Worm (Caenorhabditis elegans): ENCODE results near the gene str-116.

- no peak for TF ChIP-seq elt-1 (tag; optimal IDR thresholded peaks at IDR 0.05; ENCODE audit: borderline replicate concordance, insufficient read depth)
- TF ChIP-seq nhr-28 (tag; optimal IDR thresholded peaks at IDR 0.05) = no peak
- no peak for TF ChIP-seq flh-1 (GFP tag; optimal IDR thresholded peaks at IDR 0.05)
- no peak for TF ChIP-seq snpc-4 (tag; optimal IDR thresholded peaks at IDR 0.05)
- peak; percentile 5 for TF ChIP-seq nhr-237 (tag; optimal IDR thresholded peaks at IDR 0.05)
- no peak for TF ChIP-seq blmp-1 (tag; optimal IDR thresholded peaks at IDR 0.05)
- TF ChIP-seq unc-120 (tag; optimal IDR thresholded peaks at IDR 0.05; ENCODE audit: poor library complexity, severe bottlenecking) = peak; percentile 98
- no peak for TF ChIP-seq unc-62 (GFP tag; optimal IDR thresholded peaks at IDR 0.05)
Measured at ce11 chrV:11228653-11229173, 38.1 kb upstream of the str-116 start, which contains the start of gene pqn-70.
